Worm (Caenorhabditis elegans) whole organism, L4/young adult: ENCODE results near the gene F59B10.5.

ENCODE experiments used
- W03F9.2 ChIP-seq: fragments of 150-350 bp; optimal IDR thresholded peaks from 2 replicates; lab custom pipeline; 2014; ENCODE audit warnings: missing biosample characterization, missing genetic modification characterization
- dao-5 ChIP-seq: sonication (generic microtip); optimal IDR thresholded peaks from 2 replicates; lab custom pipeline; 2016; ENCODE audit warnings: missing genotype, missing genetic modification characterization, moderate library complexity, missing compliant biosample characterization

DNA sequence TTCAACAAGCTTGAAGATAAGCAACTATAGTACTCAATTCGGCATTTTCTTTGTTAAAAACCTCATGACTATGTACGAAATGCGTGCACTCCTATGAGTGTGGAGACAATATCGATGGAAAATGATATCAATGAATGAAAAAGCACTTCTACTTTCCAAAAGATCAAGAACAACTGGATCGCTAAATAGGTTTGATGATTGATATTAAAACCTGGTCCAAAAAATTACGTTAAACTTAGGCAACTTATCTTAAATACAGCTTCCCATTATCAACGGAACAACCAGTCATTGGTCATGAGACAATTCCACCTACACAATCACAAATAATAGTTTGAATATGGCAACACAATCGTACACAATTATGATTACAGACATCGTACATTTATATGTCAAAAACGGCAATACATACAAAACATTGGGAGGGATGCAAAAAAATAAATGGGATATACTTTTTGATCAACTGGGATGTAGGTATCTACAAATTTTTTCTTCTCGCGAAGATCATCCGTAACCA is 36.2 kb upstream of the F59B10.5 start:
- TF ChIP-seq W03F9.2 (tag; lab: Kevin White, UChicago) (no peak), dao-5 (tag; lab: Kevin White, UChicago) (no peak)
